Fruit fly (Drosophila melanogaster): ENCODE data around the gene mld.

Gene mld

DNA sequence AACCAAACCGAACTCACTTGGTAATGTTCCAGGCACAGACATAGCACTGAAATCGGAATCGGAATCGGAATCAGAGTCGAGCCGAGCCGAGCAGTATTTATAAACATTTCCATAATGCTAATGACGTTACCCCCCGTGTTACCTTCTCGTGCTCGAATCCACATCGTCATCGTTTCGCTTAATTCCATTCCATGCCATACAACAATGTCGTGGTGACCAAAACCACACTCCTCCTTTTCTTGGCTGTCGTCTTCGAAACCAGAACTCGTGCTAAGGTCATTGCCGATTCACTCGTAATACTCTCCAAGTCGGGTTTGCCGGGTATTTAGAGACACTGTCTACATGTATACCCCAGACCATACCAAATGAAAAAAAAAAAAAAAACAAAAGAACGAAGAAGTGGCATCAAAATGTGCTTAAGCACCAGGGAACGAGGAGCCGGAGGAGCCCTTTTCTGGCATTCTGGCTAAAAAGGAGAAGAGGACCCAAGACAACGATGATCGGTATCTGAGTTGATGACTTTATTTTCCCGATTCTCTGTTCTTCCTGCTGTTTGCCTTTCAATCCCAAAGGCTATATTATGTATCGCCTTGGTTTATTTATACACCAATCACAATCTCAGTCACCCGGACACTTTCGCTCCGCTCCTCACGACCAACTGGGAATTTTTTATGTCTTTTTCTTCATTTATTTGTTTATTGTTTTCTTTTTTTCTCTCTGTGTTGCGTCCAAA, 18.1 kb downstream of the mld start (continued):
- TF ChIP-seq pdm3 (GFP tag; optimal IDR thresholded peaks at IDR 0.05): peak; percentile 30
- TF ChIP-seq vri (GFP tag; optimal IDR thresholded peaks at IDR 0.05): peak; percentile 67
- TF ChIP-seq CG10669 (GFP tag; optimal IDR thresholded peaks at IDR 0.05): no peak
- no peak for TF ChIP-seq fd59A (GFP tag; optimal IDR thresholded peaks at IDR 0.05)
- peak; percentile 31; the same call in 1 of the 3 replicates for TF ChIP-seq eg (GFP tag; IDR thresholded peaks at IDR 0.05)
- TF ChIP-seq Hr38 (GFP tag; optimal IDR thresholded peaks at IDR 0.05): no peak
- TF ChIP-seq net (GFP tag; optimal IDR thresholded peaks at IDR 0.05): no peak
- peak; percentile 24 for TF ChIP-seq achi (GFP tag; optimal IDR thresholded peaks at IDR 0.05)
- peak; percentile 28 for TF ChIP-seq esn (GFP tag; optimal IDR thresholded peaks at IDR 0.05)
- TF ChIP-seq svp (GFP tag): peak; percentile 83
- TF ChIP-seq Eip75B (GFP tag; optimal IDR thresholded peaks at IDR 0.05): peak; percentile 50
- peak; percentile 4 for TF ChIP-seq CG6792 (GFP tag; optimal IDR thresholded peaks at IDR 0.05)
- TF ChIP-seq Sox15 (GFP tag; optimal IDR thresholded peaks at IDR 0.05): no peak
- TF ChIP-seq Sox102F (GFP tag; optimal IDR thresholded peaks at IDR 0.05): peak; percentile 78
- peak; percentile 41 for TF ChIP-seq CG6808 (GFP tag; optimal IDR thresholded peaks at IDR 0.05)
- no peak for TF ChIP-seq CG7368 (GFP tag; optimal IDR thresholded peaks at IDR 0.05)
- TF ChIP-seq salr (GFP tag; optimal IDR thresholded peaks at IDR 0.05): peak in 1 of 2 experiments; percentile 8
- TF ChIP-seq Gug (GFP tag; IDR thresholded peaks at IDR 0.05): no peak
- no peak for TF ChIP-seq CG15336 (GFP tag; IDR thresholded peaks at IDR 0.05)
- peak; percentile 53 for TF ChIP-seq spab (GFP tag; optimal IDR thresholded peaks at IDR 0.05)
- TF ChIP-seq Eip78C (GFP tag): peak; percentile 81
- no peak for TF ChIP-seq CG6276 (GFP tag; optimal IDR thresholded peaks at IDR 0.05)
- TF ChIP-seq Ets96B (tag; optimal IDR thresholded peaks at IDR 0.05): peak; percentile 47

- peak; percentile 49 for TF ChIP-seq fkh (GFP tag; optimal IDR thresholded peaks at IDR 0.05)
- TF ChIP-seq CG34406 (GFP tag; optimal IDR thresholded peaks at IDR 0.05): no peak
These were observed 18.7 kb downstream of the mld start for dm6 chr3R:24604165-24604564.

dm6 chr3R:24606868-24607267, 21.4 kb downstream of the mld start:
- TF ChIP-seq spab (GFP tag; optimal IDR thresholded peaks at IDR 0.05) (peak; percentile 20), eg (GFP tag; IDR thresholded peaks at IDR 0.05) (0 out of 3 replicates have a peak, but pooled peaks have one; percentile 6), CG6854 (GFP tag; optimal IDR thresholded peaks at IDR 0.05) (peak; percentile 13), CG10669 (GFP tag; optimal IDR thresholded peaks at IDR 0.05) (no peak), CG6808 (GFP tag; optimal IDR thresholded peaks at IDR 0.05) (peak; percentile 14), CG6163 (GFP tag; IDR thresholded peaks at IDR 0.05) (0 out of 3 replicates have a peak, but pooled peaks have one; percentile 8), CG7368 (GFP tag; optimal IDR thresholded peaks at IDR 0.05) (no peak), ss (GFP tag; optimal IDR thresholded peaks at IDR 0.05) (peak in 1 of 2 experiments; percentile 25), OdsH (GFP tag; optimal IDR thresholded peaks at IDR 0.05) (no peak), CG8632 (GFP tag; optimal IDR thresholded peaks at IDR 0.05) (peak; percentile 9), Hr39 (GFP tag; optimal IDR thresholded peaks at IDR 0.05) (no peak), salr (GFP tag; optimal IDR thresholded peaks at IDR 0.05) (peak in 1 of 2 experiments; percentile 32), CG3919 (GFP tag; optimal IDR thresholded peaks at IDR 0.05) (peak; percentile 5), CG1621 (tag; optimal IDR thresholded peaks at IDR 0.05) (peak; percentile 32), Eip78C (GFP tag) (peak; percentile 53), pdm3 (GFP tag; optimal IDR thresholded peaks at IDR 0.05) (no peak), fkh (GFP tag; optimal IDR thresholded peaks at IDR 0.05) (peak; percentile 32)

- TF ChIP-seq Ets96B (tag; optimal IDR thresholded peaks at IDR 0.05) (peak; percentile 18), dac (GFP tag; optimal IDR thresholded peaks at IDR 0.05) (no peak), CG3032 (tag; optimal IDR thresholded peaks at IDR 0.05) (peak; percentile 19), CG9139 (GFP tag; optimal IDR thresholded peaks at IDR 0.05) (peak; percentile 33), svp (GFP tag) (peak; percentile 65), dsx (GFP tag; optimal IDR thresholded peaks at IDR 0.05; ENCODE audit: poor library complexity, severe bottlenecking) (peak; percentile 35), fkh (GFP tag; optimal IDR thresholded peaks at IDR 0.05) (no peak), CG11762 (GFP tag; optimal IDR thresholded peaks at IDR 0.05; ENCODE audit: insufficient read depth) (no peak), ss (GFP tag; optimal IDR thresholded peaks at IDR 0.05) (peak; percentile 48 to 58), CG6163 (GFP tag; IDR thresholded peaks at IDR 0.05) (peak; percentile 71; the same call in 2 of the 3 replicates), CG7368 (GFP tag; optimal IDR thresholded peaks at IDR 0.05) (no peak), CG6808 (GFP tag; optimal IDR thresholded peaks at IDR 0.05) (peak; percentile 54), CG6276 (GFP tag; optimal IDR thresholded peaks at IDR 0.05) (no peak), Eip78C (GFP tag) (peak; percentile 65), CG10669 (GFP tag; optimal IDR thresholded peaks at IDR 0.05) (peak; percentile 32), CG32006 (GFP tag; optimal IDR thresholded peaks at IDR 0.05) (no peak), spab (GFP tag; optimal IDR thresholded peaks at IDR 0.05) (peak; percentile 43)
These were observed 22.9 kb downstream of the mld start for dm6 chr3R:24608316-24608715.

Data from whole organism, prepupa.